Fruit fly (Drosophila melanogaster): Measurements from ENCODE around the gene RecQ4.
A peak's percentile ranks its signal among the peaks of the same experiment; 100 is the strongest.

RecQ4 gene

DNA sequence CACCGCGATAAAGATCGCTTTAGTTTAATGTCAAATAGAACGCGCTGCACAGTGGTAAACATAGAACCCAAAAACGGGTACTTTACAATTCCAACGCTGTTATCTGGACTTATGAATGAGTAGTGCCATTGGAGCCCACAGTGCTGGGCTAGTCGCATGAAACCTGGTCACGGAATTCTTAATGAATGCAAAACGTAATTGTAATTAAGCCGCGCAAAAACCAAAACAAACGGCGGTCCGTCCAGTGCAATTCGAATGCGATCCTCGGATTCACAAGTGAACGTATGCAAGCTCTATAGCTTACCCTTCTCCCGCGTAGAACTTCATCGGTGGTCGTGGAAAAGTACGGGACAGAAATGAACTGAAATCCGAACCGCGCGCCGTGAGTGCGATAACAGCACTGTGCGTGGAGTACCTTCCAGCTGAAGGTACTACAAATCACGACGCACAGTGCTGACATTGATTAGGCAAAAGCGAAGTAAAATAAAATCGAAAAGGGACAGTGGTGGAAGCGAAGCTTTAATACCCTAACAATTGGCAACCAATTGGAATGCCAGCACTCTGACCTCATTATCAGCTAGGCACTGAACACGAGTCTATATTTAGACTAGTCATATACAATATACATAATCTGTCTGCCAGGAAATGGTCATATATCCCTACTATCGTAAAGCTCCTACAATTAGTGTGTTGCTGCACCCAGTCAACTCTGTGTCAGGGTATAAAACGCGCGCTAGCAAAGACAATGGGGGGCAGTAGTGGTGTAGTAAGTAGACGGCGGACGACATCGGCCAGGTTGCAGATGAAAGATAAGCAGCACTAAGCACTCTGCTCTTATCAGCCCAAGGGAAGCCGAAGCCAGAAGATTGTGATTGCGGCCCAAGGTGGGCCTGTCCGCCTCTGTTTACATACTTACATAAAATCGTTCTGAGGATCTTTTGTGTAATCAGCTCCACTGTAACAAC lies 9.8 kb upstream of the RecQ4 start (continued):
- TF ChIP-seq gro (GFP tag; optimal IDR thresholded peaks at IDR 0.05) = peak; percentile 70
- no peak for TF ChIP-seq CG10147 (GFP tag; optimal IDR thresholded peaks at IDR 0.05)
- TF ChIP-seq CG12104 (GFP tag; optimal IDR thresholded peaks at IDR 0.05) = peak; percentile 38
- TF ChIP-seq p53 (GFP tag; optimal IDR thresholded peaks at IDR 0.05) = peak; percentile 18
- TF ChIP-seq CG30403 (GFP tag; optimal IDR thresholded peaks at IDR 0.05) = peak; percentile 58
- peak; percentile 39 for TF ChIP-seq tio (GFP tag; optimal IDR thresholded peaks at IDR 0.05)
- TF ChIP-seq ci (GFP tag; IDR thresholded peaks at IDR 0.05) = peak; percentile 13; the same call in 1 of the 3 replicates
- peak; percentile 53; the same call in 1 of the 3 replicates for TF ChIP-seq CG7357 (GFP tag; IDR thresholded peaks at IDR 0.05)
- peak; percentile 34 for TF ChIP-seq CG6813 (GFP tag; optimal IDR thresholded peaks at IDR 0.05)
- peak; percentile 52 for TF ChIP-seq E2f1 (GFP tag; IDR thresholded peaks at IDR 0.05)
- TF ChIP-seq H2.0 (GFP tag; IDR thresholded peaks at IDR 0.05) = no peak
- TF ChIP-seq bowl (GFP tag; IDR thresholded peaks at IDR 0.05) = no peak
- peak; percentile 70 for TF ChIP-seq CG1603 (tag; optimal IDR thresholded peaks at IDR 0.05)
- peak; percentile 47 for TF ChIP-seq CG12155 (GFP tag; optimal IDR thresholded peaks at IDR 0.05)
- TF ChIP-seq chn (GFP tag; optimal IDR thresholded peaks at IDR 0.05) = peak; percentile 26
- TF ChIP-seq CG6654 (GFP tag; optimal IDR thresholded peaks at IDR 0.05) = peak; percentile 2
- peak; percentile 37 for TF ChIP-seq bab2 (GFP tag; optimal IDR thresholded peaks at IDR 0.05)
- peak; percentile 57 for TF ChIP-seq CG11504 (tag; optimal IDR thresholded peaks at IDR 0.05)
- TF ChIP-seq Scr (GFP tag; IDR thresholded peaks at IDR 0.05; ENCODE audit: partially characterized antibody) = 0 out of 2 replicates have a peak, but pooled peaks have one; percentile 13
- no peak for TF ChIP-seq pfk (GFP tag; optimal IDR thresholded peaks at IDR 0.05)
- TF ChIP-seq CG8089 (GFP tag; optimal IDR thresholded peaks at IDR 0.05) = peak; percentile 35
- no peak for TF ChIP-seq BEAF-32 (GFP tag; optimal IDR thresholded peaks at IDR 0.05)
- TF ChIP-seq mam (GFP tag; optimal IDR thresholded peaks at IDR 0.05) = peak; percentile 76
- TF ChIP-seq sd (tag; optimal IDR thresholded peaks at IDR 0.05) = peak; percentile 43
- peak; percentile 32 for TF ChIP-seq ewg (GFP tag; optimal IDR thresholded peaks at IDR 0.05)
- peak; percentile 21 for TF ChIP-seq CG6254 (GFP tag; optimal IDR thresholded peaks at IDR 0.05)
- TF ChIP-seq CG17359 (tag; optimal IDR thresholded peaks at IDR 0.05) = peak; percentile 43
- peak; percentile 54; the same call in 2 of the 3 replicates for TF ChIP-seq CG34422 (GFP tag; IDR thresholded peaks at IDR 0.05)
- peak; percentile 58 for TF ChIP-seq CG15269 (tag; optimal IDR thresholded peaks at IDR 0.05)
- 0 out of 3 replicates have a peak, but pooled peaks have one; percentile 44 for TF ChIP-seq CG6175 (GFP tag; IDR thresholded peaks at IDR 0.05)
- no peak for TF ChIP-seq CG9437 (GFP tag; optimal IDR thresholded peaks at IDR 0.05)
- no peak for TF ChIP-seq sna (GFP tag; IDR thresholded peaks at IDR 0.05; ENCODE audit: partially characterized antibody)
- TF ChIP-seq Sry-β (GFP tag; optimal IDR thresholded peaks at IDR 0.05) = no peak
- TF ChIP-seq shn (GFP tag; optimal IDR thresholded peaks at IDR 0.05) = peak; percentile 65
- peak; percentile 30 for TF ChIP-seq CG13424 (tag; optimal IDR thresholded peaks at IDR 0.05)
- no peak for TF ChIP-seq CG14710 (tag; optimal IDR thresholded peaks at IDR 0.05)
- TF ChIP-seq hkb (optimal IDR thresholded peaks at IDR 0.05) = no peak
- peak; percentile 63 for TF ChIP-seq hkb (GFP tag; IDR thresholded peaks at IDR 0.05)
- TF ChIP-seq Ptx1 (GFP tag; IDR thresholded peaks at IDR 0.05) = peak; percentile 74
- TF ChIP-seq CG12769 (tag; optimal IDR thresholded peaks at IDR 0.05) = peak; percentile 82
- peak; percentile 56 for TF ChIP-seq Xbp1 (GFP tag; optimal IDR thresholded peaks at IDR 0.05)
- peak; percentile 24 for TF ChIP-seq NfI (GFP tag; optimal IDR thresholded peaks at IDR 0.05)
- TF ChIP-seq chinmo (GFP tag; IDR thresholded peaks at IDR 0.05; ENCODE audit: partially characterized antibody) = 0 out of 4 replicates have a peak, but pooled peaks have one; percentile 41
- no peak for TF ChIP-seq pita (GFP tag; optimal IDR thresholded peaks at IDR 0.05)
- TF ChIP-seq CG9215 (GFP tag; IDR thresholded peaks at IDR 0.05) = peak; percentile 38
- TF ChIP-seq CG11085 (GFP tag; IDR thresholded peaks at IDR 0.05) = no peak
- no peak for TF ChIP-seq CG13287 (GFP tag; IDR thresholded peaks at IDR 0.05; ENCODE audit: partially characterized antibody)
